Fruit fly (Drosophila melanogaster) whole organism, embryonic: ENCODE data around the gene CG2021.

Source experiments
- Aef1 ChIP-seq: fragments of 200-800 bp; sonication (Bioruptor generic); IDR thresholded peaks from 3 replicates; pipeline ENCODE4 v1.3.6; 2022; ENCODE audit warnings: missing biosample characterization, missing genetic modification characterization
- CG10321 ChIP-seq: fragments of 200-800 bp; sonication (Bioruptor generic); IDR thresholded peaks from 2 replicates; pipeline ENCODE4 v1.3.6; 2022; ENCODE audit warnings: missing biosample characterization, missing genetic modification characterization
- CG11398 ChIP-seq: fragments of 200-800 bp; sonication (Bioruptor generic); optimal IDR thresholded peaks from 2 replicates; lab custom pipeline; 2016; ENCODE audit warnings: missing biosample characterization, missing genetic modification characterization
- CG14014 ChIP-seq: fragments of 200-800 bp; sonication (Bioruptor generic); IDR thresholded peaks from 2 replicates; pipeline ENCODE4 v1.3.6; 2022; ENCODE audit warnings: missing biosample characterization, missing genetic modification characterization
- CG17328 ChIP-seq: fragments of 200-800 bp; sonication (Bioruptor generic); IDR thresholded peaks from 2 replicates; pipeline ENCODE4 v1.3.6; 2022; ENCODE audit warnings: missing biosample characterization, missing genetic modification characterization
- CG17568 ChIP-seq: fragments of 200-800 bp; sonication (Bioruptor generic); optimal IDR thresholded peaks from 2 replicates; lab custom pipeline; 2018; ENCODE audit warnings: missing biosample characterization, mild to moderate bottlenecking, missing genetic modification characterization, moderate library complexity
- CG18011 ChIP-seq: fragments of 200-800 bp; sonication (Bioruptor generic); optimal IDR thresholded peaks from 2 replicates; lab custom pipeline; 2017; ENCODE audit warnings: missing biosample characterization, missing genetic modification characterization, mild to moderate bottlenecking, moderate library complexity, missing genotype
- CG2129 ChIP-seq: fragments of 200-800 bp; sonication (Bioruptor generic); IDR thresholded peaks from 2 replicates; pipeline ENCODE4 v1.3.6; 2022; ENCODE audit warnings: missing biosample characterization, missing genetic modification characterization; ENCODE audit not compliant: partially characterized antibody
- CG32767 ChIP-seq: fragments of 200-800 bp; sonication (Bioruptor generic); IDR thresholded peaks from 2 replicates; pipeline ENCODE4 v1.3.6; 2022; ENCODE audit warnings: missing biosample characterization, missing genetic modification characterization
- CG32772 ChIP-seq: fragments of 200-800 bp; sonication (Bioruptor generic); IDR thresholded peaks from 2 replicates; pipeline ENCODE4 v1.3.6; 2022; ENCODE audit warnings: missing biosample characterization, missing genetic modification characterization
- CG3281 ChIP-seq: fragments of 200-800 bp; sonication (Bioruptor generic); optimal IDR thresholded peaks from 3 replicates; lab custom pipeline; 2017; ENCODE audit warnings: missing biosample characterization, mild to moderate bottlenecking, missing genetic modification characterization
- CG34422 ChIP-seq: fragments of 200-800 bp; sonication (Bioruptor generic); IDR thresholded peaks from 3 replicates; pipeline ENCODE4 v1.3.6; 2022; ENCODE audit warnings: missing biosample characterization, missing genetic modification characterization
- CG3995 ChIP-seq: fragments of 200-800 bp; sonication (Bioruptor generic); optimal IDR thresholded peaks from 3 replicates; lab custom pipeline; 2016; ENCODE audit warnings: missing biosample characterization, missing genetic modification characterization
- CG42726 ChIP-seq: fragments of 200-800 bp; sonication (Bioruptor generic); IDR thresholded peaks from 2 replicates; pipeline ENCODE4 v1.3.6; 2022; ENCODE audit warnings: missing biosample characterization, missing genetic modification characterization; ENCODE audit not compliant: partially characterized antibody
- CG43689 ChIP-seq: fragments of 200-800 bp; sonication (Bioruptor generic); IDR thresholded peaks from 2 replicates; pipeline ENCODE4 v1.3.6; 2022; ENCODE audit warnings: missing biosample characterization, missing genetic modification characterization
- CG4707 ChIP-seq: fragments of 200-800 bp; sonication (Bioruptor generic); optimal IDR thresholded peaks from 2 replicates; lab custom pipeline; 2018; ENCODE audit warnings: missing biosample characterization, mild to moderate bottlenecking, missing genetic modification characterization, moderate library complexity
- CG4820 ChIP-seq: fragments of 200-800 bp; sonication (Bioruptor generic); optimal IDR thresholded peaks from 3 replicates; lab custom pipeline; 2016; ENCODE audit warnings: missing biosample characterization, missing genetic modification characterization
- CG4854 ChIP-seq: fragments of 200-800 bp; sonication (Bioruptor generic); optimal IDR thresholded peaks from 2 replicates; lab custom pipeline; 2016; ENCODE audit warnings: missing biosample characterization, missing genetic modification characterization, inconsistent platforms
- CG5245 ChIP-seq: fragments of 200-800 bp; sonication (Bioruptor generic); optimal IDR thresholded peaks from 3 replicates; lab custom pipeline; 2016; ENCODE audit warnings: missing biosample characterization, missing genetic modification characterization
- CG5953 ChIP-seq: fragments of 200-800 bp; sonication (Bioruptor generic); IDR thresholded peaks from 2 replicates; pipeline ENCODE4 v1.3.6; 2022; ENCODE audit warnings: missing biosample characterization, missing genetic modification characterization
- CG7357 ChIP-seq: fragments of 200-800 bp; sonication (Bioruptor generic); IDR thresholded peaks from 3 replicates; pipeline ENCODE4 v1.3.6; 2022; ENCODE audit warnings: missing biosample characterization, missing genetic modification characterization
- D19A ChIP-seq: fragments of 200-800 bp; optimal IDR thresholded peaks from 3 replicates; lab custom pipeline; 2019; ENCODE audit warnings: missing biosample characterization, mild to moderate bottlenecking, missing genetic modification characterization, moderate library complexity
- D19B ChIP-seq: fragments of 200-800 bp; sonication (Bioruptor generic); optimal IDR thresholded peaks from 2 replicates; lab custom pipeline; 2017; ENCODE audit warnings: missing biosample characterization, mild to moderate bottlenecking, missing genetic modification characterization
- Deaf1 ChIP-seq: fragments of 200-800 bp; optimal IDR thresholded peaks from 3 replicates; lab custom pipeline; 2019; ENCODE audit warnings: missing biosample characterization, mild to moderate bottlenecking, missing genetic modification characterization, moderate library complexity
- Dek ChIP-seq: fragments of 200-800 bp; sonication (Bioruptor generic); optimal IDR thresholded peaks from 3 replicates; lab custom pipeline; 2019; ENCODE audit warnings: missing biosample characterization, mild to moderate bottlenecking, missing genetic modification characterization, moderate library complexity
- GATAe ChIP-seq: fragments of 200-800 bp; sonication (Bioruptor generic); conservative IDR thresholded peaks from 2 replicates; pipeline ENCODE4 v1.3.6; 2022; ENCODE audit warnings: missing biosample characterization, missing genetic modification characterization
- HmgD ChIP-seq: fragments of 200-800 bp; sonication (Bioruptor generic); optimal IDR thresholded peaks from 3 replicates; lab custom pipeline; 2016; ENCODE audit warnings: missing biosample characterization, missing genetic modification characterization
- Jarid2 ChIP-seq: fragments of 200-800 bp; sonication (Bioruptor generic); optimal IDR thresholded peaks from 3 replicates; lab custom pipeline; 2017; ENCODE audit warnings: mild to moderate bottlenecking, missing biosample characterization, missing genetic modification reagents, missing genetic modification characterization
- MESR4 ChIP-seq: fragments of 200-800 bp; sonication (Bioruptor generic); optimal IDR thresholded peaks from 2 replicates; lab custom pipeline; 2018; ENCODE audit warnings: missing biosample characterization, mild to moderate bottlenecking, missing genetic modification characterization, moderate library complexity
- Nf-YB ChIP-seq: fragments of 200-800 bp; sonication (Bioruptor generic); optimal IDR thresholded peaks from 3 replicates; lab custom pipeline; 2019; ENCODE audit warnings: missing biosample characterization, mild to moderate bottlenecking, missing genetic modification characterization, moderate library complexity
- Sry-δ ChIP-seq: fragments of 200-800 bp; sonication (Bioruptor generic); optimal IDR thresholded peaks from 2 replicates; lab custom pipeline; 2016; ENCODE audit warnings: missing biosample characterization, missing genetic modification characterization
- Tbp ChIP-seq: fragments of >200 bp; optimal IDR thresholded peaks from 2 replicates; lab custom pipeline; 2018; ENCODE audit warnings: missing biosample characterization, missing genetic modification characterization
- aop ChIP-seq: fragments of 200-800 bp; sonication (Bioruptor generic); IDR thresholded peaks from 2 replicates; pipeline ENCODE4 v1.3.6; 2022; ENCODE audit warnings: missing biosample characterization, missing genetic modification characterization
- ash1 ChIP-seq: fragments of 200-800 bp; sonication (Bioruptor generic); optimal IDR thresholded peaks from 2 replicates; lab custom pipeline; 2018; ENCODE audit warnings: missing biosample characterization, mild to moderate bottlenecking, missing genetic modification characterization
- btn ChIP-seq: fragments of 200-800 bp; sonication (Bioruptor generic); optimal IDR thresholded peaks from 2 replicates; lab custom pipeline; 2016; ENCODE audit warnings: missing biosample characterization, missing genetic modification characterization
- dmrt99B ChIP-seq: fragments of 200-800 bp; sonication (Bioruptor generic); optimal IDR thresholded peaks from 2 replicates; lab custom pipeline; 2018; ENCODE audit warnings: missing biosample characterization, mild to moderate bottlenecking, missing genetic modification characterization, moderate library complexity
- ems ChIP-seq: fragments of 200-800 bp; sonication (Bioruptor generic); optimal IDR thresholded peaks from 3 replicates; lab custom pipeline; 2016; ENCODE audit warnings: missing biosample characterization, missing genetic modification characterization
- fd96Cb ChIP-seq: fragments of 200-800 bp; sonication (Bioruptor generic); optimal IDR thresholded peaks from 2 replicates; lab custom pipeline; 2018; ENCODE audit warnings: missing biosample characterization, mild to moderate bottlenecking, missing genetic modification characterization, moderate library complexity
- hth ChIP-seq: fragments of >200 bp; optimal IDR thresholded peaks from 2 replicates; lab custom pipeline; 2017; ENCODE audit warnings: inconsistent platforms
- insv ChIP-seq, 2 experiments: fragments of 200-800 bp; sonication (Bioruptor generic); optimal IDR thresholded peaks; 3 replicates each; lab custom pipeline; 2016 to 2018; ENCODE audit warnings: missing biosample characterization in 2 of 2, missing genetic modification characterization in 2 of 2
- luna ChIP-seq: fragments of 200-800 bp; sonication (Bioruptor generic); optimal IDR thresholded peaks from 2 replicates; lab custom pipeline; 2016; ENCODE audit warnings: missing biosample characterization, missing genetic modification characterization
- nmo ChIP-seq: fragments of 200-800 bp; sonication (Bioruptor generic); optimal IDR thresholded peaks from 2 replicates; lab custom pipeline; 2018; ENCODE audit warnings: missing biosample characterization, mild to moderate bottlenecking, missing genetic modification characterization, moderate library complexity
- pb ChIP-seq: fragments of 200-800 bp; sonication (Bioruptor generic); optimal IDR thresholded peaks from 3 replicates; lab custom pipeline; 2016; ENCODE audit warnings: missing biosample characterization, missing genetic modification characterization
- phol ChIP-seq: fragments of 200-800 bp; sonication (Bioruptor generic); optimal IDR thresholded peaks from 3 replicates; lab custom pipeline; 2018; ENCODE audit warnings: missing biosample characterization, mild to moderate bottlenecking, missing genetic modification characterization, moderate library complexity
- ranshi ChIP-seq: fragments of 200-800 bp; sonication (Bioruptor generic); IDR thresholded peaks from 2 replicates; pipeline ENCODE4 v1.3.6; 2022; ENCODE audit warnings: missing biosample characterization, missing genetic modification characterization
- row ChIP-seq: fragments of 200-800 bp; sonication (Bioruptor generic); IDR thresholded peaks from 3 replicates; pipeline ENCODE4 v1.3.6; 2022; ENCODE audit warnings: missing biosample characterization, missing genetic modification characterization
- sna ChIP-seq: fragments of 200-800 bp; sonication (Bioruptor generic); IDR thresholded peaks from 2 replicates; pipeline ENCODE4 v1.3.6; 2022; ENCODE audit warnings: missing biosample characterization, missing genetic modification characterization; ENCODE audit not compliant: partially characterized antibody
- tin ChIP-seq: fragments of 200-800 bp; sonication (Bioruptor generic); optimal IDR thresholded peaks from 3 replicates; lab custom pipeline; 2016; ENCODE audit warnings: missing biosample characterization, missing genetic modification characterization
- vnd ChIP-seq: fragments of 200-800 bp; sonication (Bioruptor generic); IDR thresholded peaks from 3 replicates; pipeline ENCODE4 v1.3.6; 2022; ENCODE audit warnings: missing biosample characterization, missing genetic modification characterization; ENCODE audit not compliant: partially characterized antibody
- zen2 ChIP-seq: fragments of 200-800 bp; sonication (Bioruptor generic); IDR thresholded peaks from 3 replicates; pipeline ENCODE4 v1.3.6; 2022; ENCODE audit warnings: missing biosample characterization, missing genetic modification characterization; ENCODE audit not compliant: partially characterized antibody

Gene CG2021

DNA sequence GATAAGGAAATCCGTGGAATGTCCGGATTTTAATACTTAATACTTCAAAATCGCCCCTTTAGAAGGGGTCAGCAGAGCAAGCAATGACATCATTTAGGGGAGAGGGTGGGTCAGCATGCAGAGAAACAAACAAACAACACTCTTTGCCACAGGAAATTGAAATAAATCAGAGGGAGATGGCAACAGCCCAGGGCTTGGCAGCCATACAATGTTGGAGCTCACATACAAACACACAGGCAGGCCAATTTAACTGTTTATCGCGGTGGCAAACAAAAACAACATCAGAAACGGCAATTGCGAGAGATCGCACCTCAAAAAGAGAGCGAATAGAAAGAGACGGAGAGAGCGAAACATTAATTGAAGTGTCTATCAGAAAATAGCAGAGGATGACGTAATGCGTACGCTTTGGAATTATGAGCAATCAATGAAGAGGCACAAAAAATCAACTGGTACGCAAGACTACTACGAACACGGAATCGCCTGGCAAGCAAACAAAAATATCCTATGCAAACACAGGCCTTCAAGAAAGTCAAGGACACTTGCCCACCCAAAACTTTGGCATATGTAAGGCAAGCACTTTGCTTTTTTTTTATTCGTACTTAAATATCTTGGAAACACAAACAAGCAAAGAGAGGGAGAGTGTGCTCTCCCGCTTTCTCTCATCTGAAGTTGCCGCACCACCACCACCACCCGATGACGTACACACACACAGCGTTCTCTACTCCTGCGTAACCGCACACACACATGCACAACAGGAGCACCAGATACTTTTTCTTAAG, 17.1 kb upstream of the CG2021 start (continued):
- TF ChIP-seq HmgD (GFP tag; lab: Kevin White, UChicago) (no peak), CG43689 (GFP tag; lab: Robert Waterston, UW) (no peak), CG3281 (peak; percentile 57), ems (GFP tag; lab: Kevin White, UChicago) (no peak), CG3995 (GFP tag; lab: Kevin White, UChicago) (no peak), vnd (GFP tag; lab: Robert Waterston, UW) (0 out of 3 replicates have a peak, but pooled peaks have one; percentile 14), Sry-δ (no peak), ash1 (GFP tag; lab: Kevin White, UChicago) (peak; percentile 73), CG5953 (no peak), tin (GFP tag; lab: Kevin White, UChicago) (no peak), CG4820 (GFP tag; lab: Kevin White, UChicago) (no peak), pb (GFP tag; lab: Kevin White, UChicago) (no peak), dmrt99B (no peak), CG32772 (GFP tag; lab: Robert Waterston, UW) (no peak), CG34422 (GFP tag; lab: Robert Waterston, UW) (peak; percentile 63; the same call in 2 of the 3 replicates), btn (GFP tag; lab: Kevin White, UChicago) (no peak), Dek (tag; lab: Kevin White, UChicago) (no peak), sna (GFP tag; lab: Robert Waterston, UW) (no peak), CG18011 (GFP tag; lab: Kevin White, UChicago) (no peak), luna (GFP tag; lab: Kevin White, UChicago) (no peak), Deaf1 (no peak), Aef1 (GFP tag; lab: Robert Waterston, UW) (peak; percentile 64), D19B (GFP tag; lab: Kevin White, UChicago) (no peak), hth (lab: Kevin White, UChicago) (no peak), zen2 (GFP tag; lab: Robert Waterston, UW) (no peak), insv (GFP tag; optimal IDR thresholded peaks at IDR 0.05; lab: Kevin White, UChicago) (peak in 1 of 2 experiments; percentile 23), row (no peak), CG11398 (peak; percentile 27), CG42726 (GFP tag; lab: Robert Waterston, UW) (no peak), CG4707 (GFP tag; lab: Kevin White, UChicago) (no peak), CG17568 (GFP tag; lab: Kevin White, UChicago) (no peak), CG32767 (GFP tag; lab: Robert Waterston, UW) (peak; percentile 11; the same call in 1 of the 2 replicates), MESR4 (GFP tag; lab: Kevin White, UChicago) (no peak), D19A (tag; lab: Kevin White, UChicago) (no peak), Tbp (GFP tag; lab: Kevin White, UChicago) (no peak), GATAe (GFP tag; lab: Robert Waterston, UW) (peak; percentile 53; the same call in 1 of the 2 replicates), CG17328 (no peak), ranshi (GFP tag; lab: Robert Waterston, UW) (peak; percentile 11; the same call in 1 of the 2 replicates), Nf-YB (GFP tag; lab: Kevin White, UChicago) (peak; percentile 23), nmo (peak; percentile 17), Jarid2 (GFP tag; lab: Kevin White, UChicago) (no peak), CG5245 (no peak), CG14014 (GFP tag; lab: Robert Waterston, UW) (peak; percentile 44; the same call in 1 of the 2 replicates), CG4854 (GFP tag; lab: Kevin White, UChicago) (no peak), aop (peak; percentile 60; the same call in 1 of the 2 replicates), CG7357 (GFP tag; lab: Robert Waterston, UW) (no peak), phol (tag; lab: Kevin White, UChicago) (no peak), fd96Cb (tag; lab: Kevin White, UChicago) (no peak), CG2129 (no peak), CG10321 (GFP tag; lab: Robert Waterston, UW) (peak; percentile 79)
